Worm (Caenorhabditis elegans) whole organism, L4 larva: ENCODE data around the gene acs-11.

Source experiments
- D1046.2 ChIP-seq: fragments of 200-800 bp; sonication (Bioruptor generic); IDR thresholded peaks from 2 replicates; pipeline ENCODE4 v1.3.6; 2022; ENCODE audit warnings: missing genetic modification characterization, missing compliant biosample characterization
- F44E2.7 ChIP-seq: fragments of 200-800 bp; sonication (Bioruptor generic); IDR thresholded peaks from 2 replicates; pipeline ENCODE4 v2.1.2; 2022; ENCODE audit warnings: missing genetic modification characterization, missing compliant biosample characterization
- F49E8.2 ChIP-seq: sonication (generic microtip); optimal IDR thresholded peaks from 2 replicates; lab custom pipeline; 2016; ENCODE audit warnings: missing compliant biosample characterization, mild to moderate bottlenecking, missing genetic modification characterization, borderline replicate concordance
- T26A8.4 ChIP-seq: fragments of 200-800 bp; sonication (Bioruptor generic); IDR thresholded peaks from 2 replicates; pipeline ENCODE4 v1.3.6; 2022; ENCODE audit warnings: missing genetic modification characterization, missing compliant biosample characterization
- Y105C5A.15 ChIP-seq: fragments of 200-800 bp; sonication (Bioruptor generic); IDR thresholded peaks from 2 replicates; pipeline ENCODE4 v1.3.6; 2022; ENCODE audit warnings: missing genetic modification characterization, missing compliant biosample characterization
- Y5F2A.4 ChIP-seq: fragments of 200-800 bp; sonication (Bioruptor generic); optimal IDR thresholded peaks from 2 replicates; lab custom pipeline; 2018; ENCODE audit warnings: mild to moderate bottlenecking, missing genetic modification characterization, missing compliant biosample characterization
- ZK546.5 ChIP-seq, 2 experiments: sonication (generic microtip); optimal IDR thresholded peaks; 2 replicates each; lab custom pipeline; 2017; ENCODE audit warnings: missing biosample characterization in 2 of 2, missing genetic modification characterization in 2 of 2
- aha-1 ChIP-seq: fragments of 150-350 bp; peaks from one replicate; lab custom pipeline; 2014; ENCODE audit warnings: missing biosample characterization, missing genetic modification characterization
- aly-2 ChIP-seq: sonication (generic microtip); optimal IDR thresholded peaks from 2 replicates; lab custom pipeline; 2018; ENCODE audit warnings: missing biosample characterization, missing genetic modification characterization
- ama-1 ChIP-seq: fragments of 150-350 bp; optimal IDR thresholded peaks from 2 replicates; lab custom pipeline; 2014; ENCODE audit warnings: inconsistent platforms, mixed read lengths
- arid-1 ChIP-seq: fragments of 200-800 bp; sonication (Bioruptor generic); conservative IDR thresholded peaks from 2 replicates; pipeline ENCODE4 v1.3.6; 2022; ENCODE audit warnings: missing genetic modification reagents, missing genetic modification characterization, missing compliant biosample characterization
- ceh-20 ChIP-seq: fragments of 200-800 bp; sonication (Bioruptor generic); IDR thresholded peaks from 2 replicates; pipeline ENCODE4 v1.3.6; 2022; ENCODE audit warnings: missing genetic modification reagents, missing genetic modification characterization, missing compliant biosample characterization
- ces-1 ChIP-seq: fragments of 150-350 bp; sonication (generic microtip); optimal IDR thresholded peaks from 4 replicates; lab custom pipeline; 2014; ENCODE audit warnings: missing biosample characterization, missing genetic modification reagents, missing genetic modification characterization
- daf-16 ChIP-seq, 3 experiments: sonication (generic microtip); optimal IDR thresholded peaks; 2 replicates each; lab custom pipeline; 2016 to 2017; ENCODE audit warnings: missing genetic modification characterization in 3 of 3, missing genetic modification reagents in 3 of 3, mild to moderate bottlenecking in 2 of 3, missing compliant biosample characterization in 2 of 3, missing biosample characterization in 1 of 3, moderate library complexity in 1 of 3
- dmd-6 ChIP-seq: fragments of 200-800 bp; sonication (Bioruptor generic); IDR thresholded peaks from 2 replicates; pipeline ENCODE4 v1.3.6; 2022; ENCODE audit warnings: missing genetic modification reagents, missing genetic modification characterization, missing compliant biosample characterization
- dpl-1 ChIP-seq: fragments of 150-350 bp; optimal IDR thresholded peaks from 2 replicates; lab custom pipeline; 2014; ENCODE audit warnings: missing biosample characterization, missing genetic modification reagents, missing genetic modification characterization
- duxl-1 ChIP-seq: sonication (generic microtip); optimal IDR thresholded peaks from 2 replicates; lab custom pipeline; 2016; ENCODE audit warnings: mild to moderate bottlenecking, missing genetic modification characterization, moderate library complexity, missing compliant biosample characterization; ENCODE audit not compliant: poor library complexity
- dve-1 ChIP-seq: sonication (generic microtip); optimal IDR thresholded peaks from 2 replicates; lab custom pipeline; 2017; ENCODE audit warnings: antibody characterized with exemption, mild to moderate bottlenecking, missing genetic modification characterization, missing compliant biosample characterization; ENCODE audit not compliant: insufficient read depth
- hlh-11 ChIP-seq: fragments of 200-800 bp; sonication (Bioruptor generic); optimal IDR thresholded peaks from 2 replicates; lab custom pipeline; 2018; ENCODE audit warnings: mild to moderate bottlenecking, missing genetic modification characterization, missing compliant biosample characterization
- hlh-30 ChIP-seq: sonication (generic microtip); optimal IDR thresholded peaks from 2 replicates; lab custom pipeline; 2017; ENCODE audit warnings: antibody characterized with exemption, mild to moderate bottlenecking, missing genetic modification characterization, missing compliant biosample characterization; ENCODE audit not compliant: insufficient read depth
- lin-38 ChIP-seq: fragments of 200-800 bp; sonication (Bioruptor generic); IDR thresholded peaks from 2 replicates; pipeline ENCODE4 v1.3.6; 2022; ENCODE audit warnings: missing genetic modification reagents, missing genetic modification characterization, missing compliant biosample characterization
- lsy-2 ChIP-seq, 2 experiments: fragments of 150-350 bp in 1 of 2; sonication (generic microtip) in 1 of 2; optimal IDR thresholded peaks; 2 replicates each; lab custom pipeline; 2014 to 2017; ENCODE audit warnings: missing biosample characterization in 2 of 2, missing genetic modification characterization in 2 of 2
- mdl-1 ChIP-seq, 2 experiments: fragments of 150-350 bp in 1 of 2; sonication (generic microtip) in 1 of 2; optimal IDR thresholded peaks; 2 replicates each; lab custom pipeline; 2014 to 2017; ENCODE audit warnings: missing biosample characterization in 2 of 2, missing genetic modification characterization in 2 of 2
- mes-2 ChIP-seq: sonication (generic microtip); optimal IDR thresholded peaks from 2 replicates; lab custom pipeline; 2016; ENCODE audit warnings: missing genotype, mild to moderate bottlenecking, missing genetic modification characterization, missing compliant biosample characterization; ENCODE audit not compliant: poor library complexity, severe bottlenecking
- mxl-3 ChIP-seq: fragments of 200-800 bp; sonication (Bioruptor generic); optimal IDR thresholded peaks from 2 replicates; lab custom pipeline; 2018; ENCODE audit warnings: mild to moderate bottlenecking, missing genetic modification characterization, missing compliant biosample characterization
- nhr-25 ChIP-seq: sonication (generic microtip); optimal IDR thresholded peaks from 2 replicates; lab custom pipeline; 2017; ENCODE audit warnings: missing genetic modification characterization, mild to moderate bottlenecking, missing compliant biosample characterization, antibody characterized with exemption, moderate library complexity, borderline replicate concordance; ENCODE audit not compliant: insufficient read depth
- nhr-28 ChIP-seq: fragments of 150-350 bp; optimal IDR thresholded peaks from 2 replicates; lab custom pipeline; 2014; ENCODE audit warnings: missing biosample characterization, missing genetic modification characterization
- nhr-48 ChIP-seq: sonication (generic microtip); optimal IDR thresholded peaks from 2 replicates; lab custom pipeline; 2016; ENCODE audit warnings: mild to moderate bottlenecking, missing genetic modification characterization, missing compliant biosample characterization
- nhr-6 ChIP-seq: fragments of 150-350 bp; optimal IDR thresholded peaks from 2 replicates; lab custom pipeline; 2014; ENCODE audit warnings: missing biosample characterization, missing genetic modification characterization
- pqm-1 ChIP-seq: sonication (generic microtip); optimal IDR thresholded peaks from 2 replicates; lab custom pipeline; 2017; ENCODE audit warnings: missing biosample characterization, missing genetic modification characterization
- snpc-4 ChIP-seq: fragments of 150-350 bp; optimal IDR thresholded peaks from 2 replicates; lab custom pipeline; 2014; ENCODE audit warnings: missing biosample characterization, missing genetic modification characterization
- tag-97 ChIP-seq: fragments of 200-800 bp; sonication (Bioruptor generic); IDR thresholded peaks from 2 replicates; pipeline ENCODE4 v1.3.6; 2022; ENCODE audit warnings: missing genetic modification characterization, missing compliant biosample characterization
- unc-39 ChIP-seq: sonication (generic microtip); optimal IDR thresholded peaks from 2 replicates; lab custom pipeline; 2017; ENCODE audit warnings: missing biosample characterization, missing genetic modification characterization
- zag-1 ChIP-seq: fragments of 150-350 bp; optimal IDR thresholded peaks from 2 replicates; lab custom pipeline; 2014; ENCODE audit warnings: missing biosample characterization, missing genetic modification characterization
- zip-11 ChIP-seq: fragments of 200-800 bp; sonication (Bioruptor generic); IDR thresholded peaks from 2 replicates; pipeline ENCODE4 v1.3.6; 2022; ENCODE audit warnings: missing genetic modification characterization, missing compliant biosample characterization

Gene acs-11

DNA sequence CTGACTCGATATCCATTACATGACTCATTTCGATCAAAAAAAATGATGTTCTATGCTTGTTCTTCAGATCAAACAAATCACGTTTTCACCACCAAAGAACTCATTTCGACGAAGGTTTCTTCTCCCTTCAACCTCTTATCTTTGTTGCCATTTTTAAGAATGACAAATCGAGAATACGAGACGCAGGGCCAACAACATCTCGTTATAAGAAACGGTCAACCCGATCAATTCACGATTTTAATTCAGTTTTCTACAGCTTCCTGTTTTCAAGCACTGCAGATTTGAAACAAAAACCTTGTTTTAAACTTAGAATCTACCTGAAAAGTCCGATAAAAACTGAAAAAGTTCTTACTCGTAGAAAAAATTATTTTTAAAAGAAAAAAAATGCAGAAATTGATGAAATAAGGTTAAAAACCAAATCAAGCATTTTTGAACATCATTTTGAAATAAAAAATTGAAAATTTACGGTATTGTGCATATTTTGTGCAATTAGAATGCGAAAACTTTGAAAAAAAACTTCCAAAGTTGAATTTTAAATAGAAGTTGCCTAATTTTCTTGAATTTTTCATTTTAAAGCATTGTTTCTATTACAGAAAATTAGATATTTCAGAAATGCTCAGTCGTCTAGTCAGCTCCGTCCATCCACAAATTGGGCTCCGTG lies at the start of gene acs-11:
Gene acs-11, plus strand, starts transcription at position 611 of the 661 bp plus-strand sequence.
- TF ChIP-seq duxl-1 (tag; lab: Kevin White, UChicago) (peak; percentile 12), zag-1 (tag; lab: Kevin White, UChicago) (no peak), dve-1 (tag; lab: Kevin White, UChicago) (peak; percentile 48), aha-1 (tag; lab: Kevin White, UChicago) (peak; percentile 49), daf-16 (GFP tag; optimal IDR thresholded peaks at IDR 0.05; lab: Kevin White, UChicago) (no peak), daf-16 (tag; optimal IDR thresholded peaks at IDR 0.05; lab: Kevin White, UChicago) (peak; percentile 60), F49E8.2 (tag; lab: Kevin White, UChicago) (no peak), hlh-11 (tag; lab: Kevin White, UChicago) (peak; percentile 5), nhr-48 (tag; lab: Kevin White, UChicago) (no peak), unc-39 (no peak), mdl-1 (tag; optimal IDR thresholded peaks at IDR 0.05; lab: Kevin White, UChicago) (peak in 1 of 2 experiments; percentile 42), snpc-4 (tag; lab: Kevin White, UChicago) (no peak), dmd-6 (GFP tag; lab: Robert Waterston, UW) (peak; percentile 31; the same call in 1 of the 2 replicates), hlh-30 (peak; percentile 61), ama-1 (lab: Kevin White, UChicago) (peak; percentile 57), mes-2 (tag; lab: Kevin White, UChicago) (peak; percentile 21), Y5F2A.4 (GFP tag; lab: Kevin White, UChicago) (no peak), pqm-1 (tag; lab: Kevin White, UChicago) (peak; percentile 18), nhr-6 (tag; lab: Kevin White, UChicago) (no peak), nhr-28 (tag; lab: Kevin White, UChicago) (peak; percentile 64)

DNA sequence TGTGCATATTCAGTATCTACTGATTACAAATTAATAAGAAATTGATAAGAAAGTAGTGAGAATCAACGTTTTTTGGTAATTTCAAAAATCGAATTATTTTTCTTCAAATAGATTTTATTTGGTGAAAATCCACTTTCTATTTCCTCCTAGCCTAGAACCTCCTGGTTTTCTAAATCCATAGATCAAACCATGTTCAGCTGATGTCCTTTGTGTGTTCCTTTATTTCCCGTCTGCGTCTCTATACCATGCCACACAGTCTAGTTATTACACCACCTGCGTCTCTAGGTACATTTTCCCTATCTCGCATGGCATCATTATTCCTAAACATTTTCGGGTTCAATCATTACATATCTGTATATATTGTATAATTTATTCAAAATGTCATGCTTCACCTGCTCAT lies 48.8 kb upstream of the acs-11 start, which contains the start of gene F10G7.5:
Gene F10G7.5, plus strand, starts transcription at position 286 of the 400 bp plus-strand sequence.
- TF ChIP-seq F44E2.7 (GFP tag; lab: Robert Waterston, UW) (no peak), hlh-11 (tag; lab: Kevin White, UChicago) (peak; percentile 68), pqm-1 (tag; lab: Kevin White, UChicago) (peak; percentile 34), nhr-48 (tag; lab: Kevin White, UChicago) (peak; percentile 7), zip-11 (GFP tag; lab: Robert Waterston, UW) (no peak), nhr-28 (tag; lab: Kevin White, UChicago) (peak; percentile 31), mxl-3 (GFP tag; lab: Kevin White, UChicago) (no peak)

DNA sequence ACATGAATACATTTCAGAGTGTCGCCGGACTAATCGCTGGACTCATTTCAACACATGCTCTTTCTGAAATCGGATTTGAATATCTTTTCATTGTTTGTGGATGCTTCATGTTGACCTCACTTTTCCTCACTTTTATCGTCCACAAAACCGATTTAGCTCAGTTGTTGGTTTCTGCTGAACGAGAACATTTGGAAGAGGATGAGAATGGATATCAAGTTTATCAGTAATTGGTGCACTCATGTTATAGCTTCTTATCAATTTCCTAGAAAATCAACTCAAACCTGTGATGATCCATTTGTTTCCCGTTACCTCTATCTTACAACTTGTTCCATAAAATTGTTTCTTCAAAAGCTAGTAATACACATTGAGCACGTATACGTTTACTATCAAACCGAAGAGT lies 45.9 kb upstream of the acs-11 start:
- TF ChIP-seq dpl-1 (GFP tag; lab: Kevin White, UChicago) (no peak), aha-1 (tag; lab: Kevin White, UChicago) (peak; percentile 60), T26A8.4 (GFP tag; lab: Robert Waterston, UW) (peak; percentile 40; the same call in 1 of the 2 replicates), tag-97 (no peak), Y105C5A.15 (GFP tag; lab: Robert Waterston, UW) (0 out of 2 replicates have a peak, but pooled peaks have one; percentile 62), mdl-1 (tag; optimal IDR thresholded peaks at IDR 0.05; lab: Kevin White, UChicago) (no peak), nhr-28 (tag; lab: Kevin White, UChicago) (no peak), F49E8.2 (tag; lab: Kevin White, UChicago) (peak; percentile 47), mes-2 (tag; lab: Kevin White, UChicago) (peak; percentile 7), aly-2 (tag; lab: Kevin White, UChicago) (no peak), D1046.2 (GFP tag; lab: Robert Waterston, UW) (no peak), daf-16 (GFP tag; optimal IDR thresholded peaks at IDR 0.05; lab: Kevin White, UChicago) (peak in 1 of 2 experiments; percentile 6), daf-16 (tag; optimal IDR thresholded peaks at IDR 0.05; lab: Kevin White, UChicago) (no peak), ces-1 (no peak), ZK546.5 (tag; optimal IDR thresholded peaks at IDR 0.05; lab: Kevin White, UChicago) (no peak), lin-38 (peak; percentile 56), arid-1 (GFP tag; lab: Robert Waterston, UW) (peak; percentile 20; the same call in 1 of the 2 replicates), ceh-20 (GFP tag; lab: Robert Waterston, UW) (no peak), lsy-2 (tag; optimal IDR thresholded peaks at IDR 0.05; lab: Kevin White, UChicago) (no peak), nhr-25 (tag; lab: Kevin White, UChicago) (no peak)
